Fruit fly (Drosophila melanogaster): ENCODE results near the gene CG13920.

CG13920 gene

DNA sequence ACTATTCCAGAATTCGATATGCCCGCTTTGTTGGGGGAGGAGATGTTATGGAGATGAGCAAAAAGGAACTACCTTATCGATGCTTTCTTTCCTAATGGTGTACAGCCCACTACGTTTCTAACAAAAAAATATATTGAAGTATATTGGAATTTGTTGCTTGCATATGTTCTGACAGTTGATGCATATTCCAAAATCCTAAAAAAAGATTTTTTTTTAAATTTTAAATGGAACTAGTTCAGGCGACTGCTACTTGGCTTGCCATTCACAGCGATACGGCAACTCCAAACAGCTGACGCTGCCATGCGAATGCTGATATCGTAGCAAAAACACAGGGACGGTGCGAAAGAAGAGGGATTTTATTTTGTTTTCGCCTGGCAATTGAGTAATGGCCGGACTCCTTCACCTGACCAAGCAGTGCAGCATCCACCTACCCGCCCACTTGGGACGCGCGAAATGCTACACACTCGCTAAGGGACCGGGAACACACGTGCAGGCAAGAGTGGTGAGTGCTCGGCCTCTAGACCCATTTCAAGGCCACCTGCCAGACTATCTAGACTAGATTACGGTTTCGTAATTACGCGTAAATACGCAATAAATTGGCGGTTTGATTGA lies 30.5 kb upstream of the CG13920 start, which contains the start of the genes CG13926, ABCB7 and CG33230:
Gene CG13926 (minus strand): TSS at position 43 of the 612 bp plus-strand sequence.
Gene ABCB7 (plus strand): TSS at position 299 of the 612 bp plus-strand sequence.
Gene CG33230 (plus strand): TSS at position 299 of the 612 bp plus-strand sequence.
- TF ChIP-seq CG15710 (tag; optimal IDR thresholded peaks at IDR 0.05) (peak; percentile 6), Ets98B (GFP tag; IDR thresholded peaks at IDR 0.05) (0 out of 2 replicates have a peak, but pooled peaks have one; percentile 17), CG8159 (tag; optimal IDR thresholded peaks at IDR 0.05) (peak; percentile 23), CG17806 (tag; optimal IDR thresholded peaks at IDR 0.05) (no peak)

- TF ChIP-seq CG13204 (GFP tag; optimal IDR thresholded peaks at IDR 0.05) (peak; percentile 12), CG4496 (GFP tag; IDR thresholded peaks at IDR 0.05) (no peak)
These were observed 21.8 kb upstream of the CG13920 start for dm6 chr3L:1626924-1627323.

dm6 chr3L:1628176-1628866 lies 20.4 kb upstream of the CG13920 start, which contains the start of gene CG13928:
CG13928 (minus strand) TSS chr3L:1628377.
- TF ChIP-seq CG12605 (GFP tag; IDR thresholded peaks at IDR 0.05) = no peak
- TF ChIP-seq CG34367 (tag; optimal IDR thresholded peaks at IDR 0.05) = no peak
- TF ChIP-seq CG8301 (tag; optimal IDR thresholded peaks at IDR 0.05) = no peak
- no peak for TF ChIP-seq Pif1B (GFP tag; optimal IDR thresholded peaks at IDR 0.05)
- peak; percentile 25 for TF ChIP-seq CG13204 (GFP tag; optimal IDR thresholded peaks at IDR 0.05)

- TF ChIP-seq Snoo (tag; optimal IDR thresholded peaks at IDR 0.05) (no peak), rn (GFP tag; IDR thresholded peaks at IDR 0.05) (no peak), Pif1B (GFP tag; optimal IDR thresholded peaks at IDR 0.05) (no peak), CG12605 (GFP tag; IDR thresholded peaks at IDR 0.05) (peak; percentile 39; the same call in 1 of the 2 replicates), Ets98B (GFP tag; IDR thresholded peaks at IDR 0.05) (0 out of 2 replicates have a peak, but pooled peaks have one; percentile 10), CG17806 (tag; optimal IDR thresholded peaks at IDR 0.05) (no peak), CG9948 (tag; optimal IDR thresholded peaks at IDR 0.05) (no peak), CG15710 (tag; optimal IDR thresholded peaks at IDR 0.05) (peak; percentile 6), Pif1A (GFP tag; optimal IDR thresholded peaks at IDR 0.05) (no peak), CG34367 (tag; optimal IDR thresholded peaks at IDR 0.05) (peak; percentile 13), D1 (tag; optimal IDR thresholded peaks at IDR 0.05) (no peak), fd96Ca (GFP tag; IDR thresholded peaks at IDR 0.05) (no peak), CG14655 (GFP tag; optimal IDR thresholded peaks at IDR 0.05) (no peak), CG8301 (tag; optimal IDR thresholded peaks at IDR 0.05) (no peak)
These were observed 19.5 kb upstream of the CG13920 start, which contains the start of gene GC for dm6 chr3L:1629064-1629777. GC (minus strand) TSS chr3L:1629301.

dm6 chr3L:1636886-1637285 lies 11.9 kb upstream of the CG13920 start:
- no peak for TF ChIP-seq Pif1A (GFP tag; optimal IDR thresholded peaks at IDR 0.05)
- TF ChIP-seq CG15710 (tag; optimal IDR thresholded peaks at IDR 0.05) = no peak
- no peak for TF ChIP-seq D1 (tag; optimal IDR thresholded peaks at IDR 0.05)

- no peak for TF ChIP-seq CG13204 (GFP tag; optimal IDR thresholded peaks at IDR 0.05)
- TF ChIP-seq Pif1A (GFP tag; optimal IDR thresholded peaks at IDR 0.05) = no peak
- TF ChIP-seq Pif1B (GFP tag; optimal IDR thresholded peaks at IDR 0.05) = no peak
- TF ChIP-seq Ets98B (GFP tag; IDR thresholded peaks at IDR 0.05) = no peak
- no peak for TF ChIP-seq CG34367 (tag; optimal IDR thresholded peaks at IDR 0.05)
- TF ChIP-seq CG4496 (GFP tag; IDR thresholded peaks at IDR 0.05) = no peak
- TF ChIP-seq rn (GFP tag; IDR thresholded peaks at IDR 0.05) = no peak
- TF ChIP-seq CG8301 (tag; optimal IDR thresholded peaks at IDR 0.05) = no peak
- TF ChIP-seq CG32121 (GFP tag; IDR thresholded peaks at IDR 0.05) = no peak
These were observed 11.1 kb upstream of the CG13920 start, which contains the start of gene nSyb for dm6 chr3L:1637652-1638051. nSyb (minus strand) TSS chr3L:1637752.

DNA sequence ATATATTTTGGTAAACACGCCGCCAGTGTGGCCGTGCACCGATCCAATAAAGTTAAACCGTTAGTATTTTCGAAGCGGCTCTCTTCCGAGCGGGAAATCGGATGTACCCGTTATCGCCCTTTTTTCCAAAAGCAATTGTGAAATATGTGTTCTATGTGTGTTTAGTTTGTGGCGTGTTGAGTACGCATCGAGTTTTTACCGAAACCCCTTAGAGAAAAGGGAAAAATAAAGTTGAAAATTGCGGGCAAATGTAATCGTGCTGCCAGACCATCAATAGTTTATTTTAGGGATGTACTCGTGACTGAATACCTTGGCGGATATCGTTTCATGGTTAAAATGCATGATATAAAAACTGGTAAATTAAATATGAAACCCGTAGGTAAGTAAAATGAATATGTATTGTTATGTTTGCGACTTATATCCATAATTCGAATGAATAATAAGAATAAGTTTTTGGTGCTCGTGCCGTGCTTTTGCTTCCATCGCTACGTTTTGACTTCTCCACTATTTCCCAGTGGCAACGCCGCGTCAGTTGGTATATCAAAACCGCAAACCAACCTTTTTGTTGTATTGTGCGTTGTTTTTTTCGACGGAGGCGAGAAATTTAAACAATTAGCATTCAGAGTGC lies 9.4 kb upstream of the CG13920 start, which contains the start of the genes Mettl2 and Bgb:
Gene Mettl2 (minus strand): TSS at position 51 of the 628 bp plus-strand sequence.
Gene Bgb (plus strand): TSS at position 527 of the 628 bp plus-strand sequence.
- TF ChIP-seq CG4496 (GFP tag; IDR thresholded peaks at IDR 0.05) = peak; percentile 84
- no peak; the same call in 1 of the 2 replicates for TF ChIP-seq CG32121 (GFP tag; IDR thresholded peaks at IDR 0.05)
- no peak for TF ChIP-seq Pif1B (GFP tag; optimal IDR thresholded peaks at IDR 0.05)
- TF ChIP-seq CG10348 (GFP tag; IDR thresholded peaks at IDR 0.05) = no peak
- peak; percentile 57 for TF ChIP-seq rn (GFP tag; IDR thresholded peaks at IDR 0.05)
- peak; percentile 69 for TF ChIP-seq CG9948 (tag; optimal IDR thresholded peaks at IDR 0.05)
- TF ChIP-seq CG17806 (tag; optimal IDR thresholded peaks at IDR 0.05) = peak; percentile 66
- TF ChIP-seq CG15710 (tag; optimal IDR thresholded peaks at IDR 0.05) = peak; percentile 68
- no peak for TF ChIP-seq CG8301 (tag; optimal IDR thresholded peaks at IDR 0.05)
- peak; percentile 75 for TF ChIP-seq CG8159 (tag; optimal IDR thresholded peaks at IDR 0.05)
- TF ChIP-seq Ets98B (GFP tag; IDR thresholded peaks at IDR 0.05) = peak; percentile 57; the same call in 1 of the 2 replicates
- TF ChIP-seq CG34367 (tag; optimal IDR thresholded peaks at IDR 0.05) = peak; percentile 31
- TF ChIP-seq fd96Ca (GFP tag; IDR thresholded peaks at IDR 0.05) = peak; percentile 50; the same call in 1 of the 3 replicates
- TF ChIP-seq D1 (tag; optimal IDR thresholded peaks at IDR 0.05) = no peak
- 0 out of 2 replicates have a peak, but pooled peaks have one; percentile 33 for TF ChIP-seq CG12605 (GFP tag; IDR thresholded peaks at IDR 0.05)
- TF ChIP-seq CG14655 (GFP tag; optimal IDR thresholded peaks at IDR 0.05) = no peak
- TF ChIP-seq EcR (GFP tag; optimal IDR thresholded peaks at IDR 0.05) = no peak
- TF ChIP-seq gl (tag; optimal IDR thresholded peaks at IDR 0.05) = no peak
- no peak for TF ChIP-seq Pif1A (GFP tag; optimal IDR thresholded peaks at IDR 0.05)
- peak; percentile 66 for TF ChIP-seq Snoo (tag; optimal IDR thresholded peaks at IDR 0.05)
- TF ChIP-seq CG13204 (GFP tag; optimal IDR thresholded peaks at IDR 0.05) = no peak

Measured in whole organism, pupa.